Worm (Caenorhabditis elegans) whole organism, late embryonic: Measurements from ENCODE around the gene him-10.

Source experiments
- C08G9.2 ChIP-seq: sonication (generic microtip); optimal IDR thresholded peaks from 2 replicates; lab custom pipeline; 2016; ENCODE audit warnings: mild to moderate bottlenecking, missing genetic modification characterization, moderate library complexity, missing compliant biosample characterization
- F13H6.1 ChIP-seq: sonication (generic microtip); optimal IDR thresholded peaks from 2 replicates; lab custom pipeline; 2016; ENCODE audit warnings: missing genetic modification characterization, missing compliant biosample characterization
- K02D7.2 ChIP-seq: sonication (generic microtip); optimal IDR thresholded peaks from 2 replicates; lab custom pipeline; 2017; ENCODE audit warnings: mild to moderate bottlenecking, missing genetic modification characterization, missing compliant biosample characterization
- ahr-1 ChIP-seq: sonication (generic microtip); optimal IDR thresholded peaks from 2 replicates; lab custom pipeline; 2016; ENCODE audit warnings: missing genetic modification characterization, missing compliant biosample characterization
- ceh-2 ChIP-seq: sonication (generic microtip); optimal IDR thresholded peaks from 2 replicates; lab custom pipeline; 2016; ENCODE audit warnings: missing genotype, missing genetic modification characterization, missing compliant biosample characterization
- ceh-30 ChIP-seq: fragments of 150-350 bp; optimal IDR thresholded peaks from 2 replicates; lab custom pipeline; 2014; ENCODE audit warnings: missing biosample characterization, missing genetic modification characterization
- ceh-31 ChIP-seq: sonication (generic microtip); optimal IDR thresholded peaks from 2 replicates; lab custom pipeline; 2016; ENCODE audit warnings: missing genetic modification characterization, missing compliant biosample characterization
- ceh-45 ChIP-seq: fragments of 200-800 bp; sonication (Bioruptor generic); IDR thresholded peaks from 2 replicates; pipeline ENCODE4 v1.3.6; 2022; ENCODE audit warnings: missing genetic modification reagents, missing genetic modification characterization, missing compliant biosample characterization
- che-1 ChIP-seq: sonication (generic microtip); optimal IDR thresholded peaks from 2 replicates; lab custom pipeline; 2016; ENCODE audit warnings: mild to moderate bottlenecking, missing genetic modification characterization, missing compliant biosample characterization
- elt-2 ChIP-seq: sonication (generic microtip); optimal IDR thresholded peaks from 2 replicates; lab custom pipeline; 2016; ENCODE audit warnings: missing genetic modification reagents, missing genetic modification characterization, missing compliant biosample characterization
- elt-4 ChIP-seq: sonication (generic microtip); optimal IDR thresholded peaks from 2 replicates; lab custom pipeline; 2016; ENCODE audit warnings: missing genetic modification characterization, missing compliant biosample characterization
- ets-4 ChIP-seq: sonication (generic microtip); optimal IDR thresholded peaks from 2 replicates; lab custom pipeline; 2016; ENCODE audit warnings: missing genetic modification characterization, missing compliant biosample characterization
- gmeb-2 ChIP-seq: sonication (generic microtip); optimal IDR thresholded peaks from 2 replicates; lab custom pipeline; 2016; ENCODE audit warnings: missing genetic modification characterization, inconsistent platforms, missing compliant biosample characterization
- hlh-13 ChIP-seq: fragments of 200-800 bp; sonication (Bioruptor generic); optimal IDR thresholded peaks from 2 replicates; lab custom pipeline; 2018; ENCODE audit warnings: mild to moderate bottlenecking, missing genetic modification characterization, missing compliant biosample characterization
- hlh-15 ChIP-seq: sonication (generic microtip); optimal IDR thresholded peaks from 2 replicates; lab custom pipeline; 2016; ENCODE audit warnings: missing genetic modification characterization, missing compliant biosample characterization
- hlh-30 ChIP-seq: sonication (generic microtip); optimal IDR thresholded peaks from 2 replicates; lab custom pipeline; 2017; ENCODE audit warnings: antibody characterized with exemption, missing genetic modification characterization, missing compliant biosample characterization; ENCODE audit not compliant: insufficient read depth
- lim-6 ChIP-seq: sonication (generic microtip); optimal IDR thresholded peaks from 2 replicates; lab custom pipeline; 2016; ENCODE audit warnings: missing genetic modification characterization, missing compliant biosample characterization
- madf-2 ChIP-seq: sonication (generic microtip); optimal IDR thresholded peaks from 2 replicates; lab custom pipeline; 2017; ENCODE audit warnings: missing genetic modification characterization, missing compliant biosample characterization
- mec-3 ChIP-seq: sonication (generic microtip); optimal IDR thresholded peaks from 2 replicates; lab custom pipeline; 2016; ENCODE audit warnings: borderline replicate concordance, missing genetic modification characterization, missing compliant biosample characterization
- nfya-1 ChIP-seq: sonication (generic microtip); optimal IDR thresholded peaks from 2 replicates; lab custom pipeline; 2017; ENCODE audit warnings: missing genetic modification characterization, mild to moderate bottlenecking, missing compliant biosample characterization, antibody characterized with exemption, moderate library complexity
- nhr-11 ChIP-seq: fragments of 150-350 bp; optimal IDR thresholded peaks from 2 replicates; lab custom pipeline; 2014; ENCODE audit warnings: missing biosample characterization, missing genetic modification characterization
- pat-9 ChIP-seq: fragments of 200-800 bp; sonication (Bioruptor generic); optimal IDR thresholded peaks from 2 replicates; lab custom pipeline; 2018; ENCODE audit warnings: mild to moderate bottlenecking, missing genetic modification characterization, moderate library complexity, missing compliant biosample characterization
- pax-1 ChIP-seq: fragments of 150-350 bp; optimal IDR thresholded peaks from 2 replicates; lab custom pipeline; 2014; ENCODE audit warnings: missing biosample characterization, missing genetic modification characterization
- pha-4 ChIP-seq: fragments of 150-350 bp; optimal IDR thresholded peaks from 2 replicates; lab custom pipeline; 2018; ENCODE audit warnings: missing biosample characterization, missing genetic modification reagents, missing genetic modification characterization
- ref-2 ChIP-seq: sonication (generic microtip); optimal IDR thresholded peaks from 2 replicates; lab custom pipeline; 2016; ENCODE audit warnings: missing genetic modification characterization, missing compliant biosample characterization
- rnt-1 ChIP-seq: sonication (generic microtip); optimal IDR thresholded peaks from 2 replicates; lab custom pipeline; 2016; ENCODE audit warnings: missing genetic modification characterization, missing compliant biosample characterization
- sox-4 ChIP-seq: sonication (generic microtip); optimal IDR thresholded peaks from 2 replicates; lab custom pipeline; 2017; ENCODE audit warnings: mild to moderate bottlenecking, missing genetic modification characterization, inconsistent platforms, missing compliant biosample characterization
- syd-9 ChIP-seq: sonication (generic microtip); optimal IDR thresholded peaks from 2 replicates; lab custom pipeline; 2016; ENCODE audit warnings: mild to moderate bottlenecking, missing genetic modification characterization, moderate library complexity, missing compliant biosample characterization
- tbx-2 ChIP-seq: sonication (generic microtip); optimal IDR thresholded peaks from 2 replicates; lab custom pipeline; 2016; ENCODE audit warnings: missing genetic modification characterization, missing compliant biosample characterization
- tbx-7 ChIP-seq: sonication (generic microtip); optimal IDR thresholded peaks from 2 replicates; lab custom pipeline; 2016; ENCODE audit warnings: missing genotype, missing genetic modification characterization, missing compliant biosample characterization
- unc-3 ChIP-seq, 2 experiments: fragments of 200-800 bp in 1 of 2; sonication (Bioruptor generic) in 1 of 2; sonication (generic microtip) in 1 of 2; conservative IDR thresholded peaks in 1 of 2; optimal IDR thresholded peaks in 1 of 2; 2 replicates each; pipeline versions ENCODE4 v1.3.6 to Lab custom; 2016 to 2022; ENCODE audit warnings: missing compliant biosample characterization in 2 of 2, missing genetic modification characterization in 2 of 2, missing genetic modification reagents in 1 of 2
- unc-42 ChIP-seq: sonication (generic microtip); optimal IDR thresholded peaks from 2 replicates; lab custom pipeline; 2016; ENCODE audit warnings: missing genotype, missing genetic modification characterization, missing compliant biosample characterization
- unc-55 ChIP-seq: sonication (generic microtip); optimal IDR thresholded peaks from 2 replicates; lab custom pipeline; 2017; ENCODE audit warnings: missing biosample characterization, missing genetic modification reagents, missing genetic modification characterization
- zip-5 ChIP-seq: sonication (generic microtip); optimal IDR thresholded peaks from 2 replicates; lab custom pipeline; 2016; ENCODE audit warnings: missing genetic modification characterization, missing compliant biosample characterization

him-10 gene

DNA sequence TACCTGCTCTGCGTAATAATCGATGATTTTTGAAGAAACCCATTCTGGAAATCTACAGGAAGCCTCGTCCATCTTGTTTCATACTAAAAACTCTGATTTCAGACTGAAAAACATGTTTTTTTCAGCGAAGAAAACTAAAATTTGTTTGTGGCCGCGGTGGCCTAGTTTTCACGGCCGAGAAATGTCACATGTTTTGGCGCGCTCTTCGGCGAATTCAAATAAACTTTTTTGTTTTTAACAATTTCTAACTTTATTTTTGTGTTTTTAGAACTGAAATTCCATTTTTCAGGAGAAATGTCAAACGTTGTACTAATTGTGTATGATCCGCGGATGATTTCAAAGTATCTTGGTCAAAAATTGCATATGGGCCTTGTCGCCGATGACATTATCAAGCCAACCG lies at the start of gene him-10, which contains the start of gene polq-1:
TSS of gene him-10 (plus strand) at position 290 of the 400 bp plus-strand sequence.
TSS of gene polq-1 (minus strand) at position 190 of the 400 bp plus-strand sequence.
- TF ChIP-seq ceh-30 (tag; lab: Kevin White, UChicago) (no peak), zip-5 (tag; lab: Kevin White, UChicago) (peak; percentile 9), ceh-31 (tag; lab: Kevin White, UChicago) (peak; percentile 43), syd-9 (tag; lab: Kevin White, UChicago) (no peak), pat-9 (tag; lab: Kevin White, UChicago) (no peak), gmeb-2 (no peak), ets-4 (tag; lab: Kevin White, UChicago) (peak; percentile 73), ceh-2 (tag; lab: Kevin White, UChicago) (peak; percentile 33), pax-1 (tag; lab: Kevin White, UChicago) (no peak), F13H6.1 (tag; lab: Kevin White, UChicago) (no peak), nhr-11 (tag; lab: Kevin White, UChicago) (no peak), mec-3 (tag; lab: Kevin White, UChicago) (no peak), sox-4 (tag; lab: Kevin White, UChicago) (no peak), ceh-45 (no peak), ahr-1 (tag; lab: Kevin White, UChicago) (no peak), hlh-30 (tag; lab: Kevin White, UChicago) (peak; percentile 57), C08G9.2 (tag; lab: Kevin White, UChicago) (peak; percentile 55), elt-4 (tag; lab: Kevin White, UChicago) (no peak), lim-6 (tag; lab: Kevin White, UChicago) (no peak), unc-3 (GFP tag; conservative IDR thresholded peaks at IDR 0.05; lab: Robert Waterston, UW) (no peak), unc-3 (tag; optimal IDR thresholded peaks at IDR 0.05; lab: Kevin White, UChicago) (no peak), rnt-1 (tag; lab: Kevin White, UChicago) (peak; percentile 20), tbx-7 (tag; lab: Kevin White, UChicago) (peak; percentile 65), nfya-1 (tag; lab: Kevin White, UChicago) (no peak), hlh-15 (tag; lab: Kevin White, UChicago) (no peak), tbx-2 (tag; lab: Kevin White, UChicago) (peak; percentile 50), unc-42 (tag; lab: Kevin White, UChicago) (no peak), che-1 (tag; lab: Kevin White, UChicago) (no peak)

DNA sequence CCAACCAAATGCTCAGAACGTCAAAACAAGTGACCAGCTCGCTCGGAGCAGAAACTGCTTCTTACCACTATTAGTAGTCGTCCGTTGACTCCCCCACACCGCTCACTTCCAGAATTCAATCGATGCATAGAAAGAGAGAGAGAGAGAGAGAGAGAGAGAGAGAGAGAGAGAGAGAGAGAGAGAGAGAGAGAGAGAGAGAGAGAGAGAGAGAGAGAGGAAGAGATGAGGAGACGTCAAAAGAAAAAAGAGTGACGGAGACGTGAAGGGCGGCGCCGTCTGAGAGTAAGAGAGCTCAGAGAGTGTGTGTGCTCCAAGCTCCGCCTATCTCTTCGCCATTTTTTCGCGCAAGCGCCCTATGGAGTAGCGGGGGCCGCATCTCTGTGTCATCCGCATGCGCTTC lies 47.9 kb upstream of the him-10 start, which contains the start of gene ida-1:
TSS of gene ida-1 (plus strand) at position 336 of the 400 bp plus-strand sequence.
- TF ChIP-seq hlh-13 (GFP tag; lab: Kevin White, UChicago) (peak; percentile 3), elt-2 (tag; lab: Kevin White, UChicago) (no peak), lim-6 (tag; lab: Kevin White, UChicago) (no peak), unc-55 (GFP tag; lab: Kevin White, UChicago) (peak; percentile 36), nfya-1 (tag; lab: Kevin White, UChicago) (peak; percentile 36), ref-2 (no peak), K02D7.2 (tag; lab: Kevin White, UChicago) (no peak)

DNA sequence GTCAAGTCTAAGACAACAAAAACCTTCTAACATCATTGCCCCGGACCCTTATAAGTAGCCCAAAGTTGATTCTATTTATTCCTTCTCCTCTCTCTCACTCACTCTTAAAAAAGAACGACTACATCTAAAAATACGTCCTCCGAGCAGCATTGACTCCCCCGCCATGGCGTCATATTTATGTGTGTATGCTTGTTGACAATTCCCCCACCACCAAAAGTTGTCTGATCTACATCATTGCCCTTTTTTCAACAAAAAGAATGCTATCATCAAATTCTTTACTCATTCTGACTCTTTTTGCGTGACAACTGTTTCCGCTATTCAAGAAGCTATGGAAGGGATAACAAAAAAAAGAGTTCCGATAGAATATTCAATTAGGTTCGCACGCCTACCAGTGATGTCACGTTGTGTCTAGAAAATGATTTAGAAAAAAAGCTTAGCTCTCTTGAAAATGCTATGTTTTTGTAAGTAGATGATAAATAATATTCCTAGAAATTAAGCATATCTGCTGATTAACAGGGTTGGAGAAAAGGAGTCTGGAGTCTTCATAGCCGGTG lies 45.5 kb upstream of the him-10 start:
- TF ChIP-seq unc-42 (tag; lab: Kevin White, UChicago) (peak; percentile 23), ceh-45 (no peak), ceh-31 (tag; lab: Kevin White, UChicago) (no peak), ceh-2 (tag; lab: Kevin White, UChicago) (no peak), madf-2 (tag; lab: Kevin White, UChicago) (no peak)

DNA sequence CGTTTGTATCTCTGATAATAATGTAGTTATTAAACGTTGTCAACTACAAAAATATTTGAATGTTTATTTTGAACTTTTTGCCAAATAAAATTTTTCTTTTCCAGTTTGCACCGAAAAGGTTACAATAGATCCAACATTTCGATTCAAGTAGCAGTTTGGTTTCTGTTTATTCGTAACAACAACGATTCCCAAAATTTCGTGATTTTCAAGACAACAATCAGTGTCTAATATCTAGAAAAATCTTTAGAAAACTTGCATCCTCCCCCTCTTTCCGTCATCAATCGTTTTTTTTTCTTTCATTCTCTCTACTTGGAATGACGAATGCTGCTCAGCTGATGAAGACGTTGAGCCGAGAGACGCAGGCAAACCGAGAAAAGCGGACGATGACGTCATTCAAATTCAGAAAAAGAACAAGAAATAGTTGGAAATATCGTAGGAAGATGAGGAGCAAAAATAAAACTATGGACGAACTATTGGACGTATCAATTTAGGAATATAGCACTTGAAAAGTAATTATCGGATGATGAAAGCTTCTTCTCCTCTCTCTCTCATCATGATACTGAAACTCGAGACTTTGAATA lies 44.5 kb upstream of the him-10 start:
- TF ChIP-seq pha-4 (tag; lab: Kevin White, UChicago) = no peak
